Fruit fly (Drosophila melanogaster): Measurements from ENCODE around the gene bves.

DNA sequence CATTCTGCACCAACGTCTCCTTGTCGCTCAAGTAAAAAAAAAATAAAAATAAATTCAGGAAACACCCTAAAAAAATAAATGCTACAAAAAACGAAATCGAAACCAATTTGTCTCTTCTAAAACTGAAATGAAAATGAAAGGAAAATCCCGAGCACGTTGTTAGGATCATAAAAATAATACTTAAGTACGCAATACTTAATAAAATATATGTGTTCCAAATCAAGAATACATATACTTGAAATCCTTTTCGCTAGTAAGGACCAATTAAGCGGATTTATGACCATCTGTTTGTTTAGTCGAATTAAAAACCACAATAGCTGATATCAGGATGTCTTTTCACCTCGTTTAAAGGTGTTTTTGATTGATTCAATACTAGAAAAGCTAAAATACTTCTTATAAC is 28.0 kb upstream of the bves start, which contains the start of gene r-cup:
- TF ChIP-seq CG15336 (GFP tag; IDR thresholded peaks at IDR 0.05) = no peak
- no peak for TF ChIP-seq Eip93F (GFP tag; optimal IDR thresholded peaks at IDR 0.05)
- no peak for TF ChIP-seq Hr39 (GFP tag; optimal IDR thresholded peaks at IDR 0.05)
- no peak for TF ChIP-seq vri (GFP tag; optimal IDR thresholded peaks at IDR 0.05)
- TF ChIP-seq Hr38 (GFP tag; optimal IDR thresholded peaks at IDR 0.05) = no peak
- no peak for TF ChIP-seq CG6854 (GFP tag; optimal IDR thresholded peaks at IDR 0.05)
- TF ChIP-seq esn (GFP tag; optimal IDR thresholded peaks at IDR 0.05) = no peak

All from whole organism, prepupa.